Fruit fly (Drosophila melanogaster) whole organism, embryonic: Measurements from ENCODE around the gene CG8191.

Experiments
- Abd-B ChIP-seq: fragments of 200-800 bp; sonication (Bioruptor generic); optimal IDR thresholded peaks from 2 replicates; lab custom pipeline; 2018; ENCODE audit warnings: missing biosample characterization, mild to moderate bottlenecking, missing genetic modification characterization, moderate library complexity
- Asciz ChIP-seq: fragments of 200-800 bp; sonication (Bioruptor generic); optimal IDR thresholded peaks from 2 replicates; lab custom pipeline; 2017; ENCODE audit warnings: missing biosample characterization, mild to moderate bottlenecking, missing genetic modification characterization, missing genetic modification reagents
- Atf3 ChIP-seq: fragments of 200-800 bp; sonication (Bioruptor generic); optimal IDR thresholded peaks from 3 replicates; lab custom pipeline; 2016; ENCODE audit warnings: missing biosample characterization, missing genetic modification characterization
- CG11093 ChIP-seq: fragments of 200-800 bp; sonication (Bioruptor generic); IDR thresholded peaks from 3 replicates; pipeline ENCODE4 v1.3.6; 2022; ENCODE audit warnings: missing biosample characterization, missing genetic modification characterization
- CG11696 ChIP-seq: fragments of 200-800 bp; sonication (Bioruptor generic); IDR thresholded peaks from 2 replicates; pipeline ENCODE4 v1.3.6; 2022; ENCODE audit warnings: missing biosample characterization, missing genetic modification characterization
- CG12659 ChIP-seq: fragments of 200-800 bp; sonication (Bioruptor generic); optimal IDR thresholded peaks from 3 replicates; lab custom pipeline; 2017; ENCODE audit warnings: mild to moderate bottlenecking, missing biosample characterization, missing genetic modification reagents, missing genetic modification characterization
- CG12744 ChIP-seq: fragments of 200-800 bp; sonication (Bioruptor generic); optimal IDR thresholded peaks from 2 replicates; lab custom pipeline; 2016; ENCODE audit warnings: missing biosample characterization, missing genetic modification characterization
- CG13624 ChIP-seq: fragments of 200-800 bp; sonication (Bioruptor generic); optimal IDR thresholded peaks from 2 replicates; lab custom pipeline; 2016; ENCODE audit warnings: missing biosample characterization, missing genetic modification characterization
- CG14860 ChIP-seq: fragments of 200-800 bp; sonication (Bioruptor generic); IDR thresholded peaks from 3 replicates; pipeline ENCODE4 v1.3.6; 2022; ENCODE audit warnings: missing biosample characterization, missing genetic modification characterization; ENCODE audit not compliant: partially characterized antibody
- CG15479 ChIP-seq: fragments of 200-800 bp; sonication (Bioruptor generic); optimal IDR thresholded peaks from 3 replicates; lab custom pipeline; 2019; ENCODE audit warnings: missing biosample characterization, mild to moderate bottlenecking, missing genetic modification characterization, moderate library complexity
- CG15514 ChIP-seq: fragments of 200-800 bp; sonication (Bioruptor generic); optimal IDR thresholded peaks from 3 replicates; lab custom pipeline; 2017; ENCODE audit warnings: missing biosample characterization, missing genetic modification characterization, mild to moderate bottlenecking, moderate library complexity, missing genetic modification reagents
- CG17359 ChIP-seq: fragments of 200-800 bp; sonication (Bioruptor generic); optimal IDR thresholded peaks from 3 replicates; lab custom pipeline; 2018; ENCODE audit warnings: missing biosample characterization, mild to moderate bottlenecking, missing genetic modification characterization, moderate library complexity
- CG2129 ChIP-seq: fragments of 200-800 bp; sonication (Bioruptor generic); IDR thresholded peaks from 2 replicates; pipeline ENCODE4 v1.3.6; 2022; ENCODE audit warnings: missing biosample characterization, missing genetic modification characterization; ENCODE audit not compliant: partially characterized antibody
- CG3407 ChIP-seq: fragments of 200-800 bp; sonication (Bioruptor generic); optimal IDR thresholded peaks from 2 replicates; lab custom pipeline; 2018; ENCODE audit warnings: missing biosample characterization, mild to moderate bottlenecking, missing genetic modification characterization
- CG3995 ChIP-seq: fragments of 200-800 bp; sonication (Bioruptor generic); optimal IDR thresholded peaks from 3 replicates; lab custom pipeline; 2016; ENCODE audit warnings: missing biosample characterization, missing genetic modification characterization
- CG42726 ChIP-seq: fragments of 200-800 bp; sonication (Bioruptor generic); IDR thresholded peaks from 2 replicates; pipeline ENCODE4 v1.3.6; 2022; ENCODE audit warnings: missing biosample characterization, missing genetic modification characterization; ENCODE audit not compliant: partially characterized antibody
- CG6791 ChIP-seq: fragments of 200-800 bp; sonication (Bioruptor generic); IDR thresholded peaks from 3 replicates; pipeline ENCODE4 v1.3.6; 2022; ENCODE audit warnings: missing biosample characterization, missing genetic modification characterization; ENCODE audit not compliant: partially characterized antibody
- CG6854 ChIP-seq: fragments of 200-800 bp; sonication (Bioruptor generic); optimal IDR thresholded peaks from 3 replicates; lab custom pipeline; 2017; ENCODE audit warnings: missing biosample characterization, mild to moderate bottlenecking, missing genetic modification characterization
- CG7786 ChIP-seq: fragments of 200-800 bp; sonication (Bioruptor generic); optimal IDR thresholded peaks from 2 replicates; lab custom pipeline; 2016; ENCODE audit warnings: missing biosample characterization, missing genetic modification characterization
- CG9932 ChIP-seq: fragments of 200-800 bp; sonication (Bioruptor generic); IDR thresholded peaks from 2 replicates; pipeline ENCODE4 v1.3.6; 2022; ENCODE audit warnings: missing biosample characterization, missing genetic modification characterization
- Dek ChIP-seq: fragments of 200-800 bp; sonication (Bioruptor generic); optimal IDR thresholded peaks from 3 replicates; lab custom pipeline; 2019; ENCODE audit warnings: missing biosample characterization, mild to moderate bottlenecking, missing genetic modification characterization, moderate library complexity
- Dip2 ChIP-seq: fragments of 200-800 bp; sonication (Bioruptor generic); IDR thresholded peaks from 2 replicates; pipeline ENCODE4 v1.3.6; 2022; ENCODE audit warnings: missing biosample characterization, missing genetic modification characterization
- Dp ChIP-seq: fragments of 200-800 bp; sonication (Bioruptor generic); optimal IDR thresholded peaks from 2 replicates; lab custom pipeline; 2018; ENCODE audit warnings: missing biosample characterization, mild to moderate bottlenecking, missing genetic modification characterization, moderate library complexity
- Eip74EF ChIP-seq, 2 experiments: fragments of 200-800 bp in 1 of 2; fragments of >200 bp in 1 of 2; sonication (Bioruptor generic) in 1 of 2; optimal IDR thresholded peaks; 2 replicates each; lab custom pipeline; 2017 to 2019; ENCODE audit warnings: missing biosample characterization in 2 of 2, missing genetic modification characterization in 2 of 2, mild to moderate bottlenecking in 1 of 2, moderate library complexity in 1 of 2
- HHEX ChIP-seq: fragments of 200-800 bp; sonication (Bioruptor generic); optimal IDR thresholded peaks from 3 replicates; lab custom pipeline; 2017; ENCODE audit warnings: missing biosample characterization, mild to moderate bottlenecking, missing genetic modification characterization, missing genetic modification reagents
- Hmx ChIP-seq: fragments of 200-800 bp; sonication (Bioruptor generic); optimal IDR thresholded peaks from 2 replicates; lab custom pipeline; 2016; ENCODE audit warnings: missing biosample characterization, missing genetic modification characterization
- Mes4 ChIP-seq: fragments of 200-800 bp; sonication (Bioruptor generic); optimal IDR thresholded peaks from 2 replicates; lab custom pipeline; 2016; ENCODE audit warnings: missing biosample characterization, missing genetic modification characterization
- Mrtf ChIP-seq: fragments of 200-800 bp; sonication (Bioruptor generic); IDR thresholded peaks from 3 replicates; pipeline ENCODE4 v1.3.6; 2022; ENCODE audit warnings: missing biosample characterization, missing genetic modification characterization
- NC2β ChIP-seq: fragments of 200-800 bp; sonication (Bioruptor generic); optimal IDR thresholded peaks from 2 replicates; lab custom pipeline; 2016; ENCODE audit warnings: missing biosample characterization, missing genetic modification characterization
- Ssrp ChIP-seq: fragments of 200-800 bp; sonication (Bioruptor generic); optimal IDR thresholded peaks from 2 replicates; lab custom pipeline; 2018; ENCODE audit warnings: missing biosample characterization, mild to moderate bottlenecking, missing genetic modification characterization, moderate library complexity
- ab ChIP-seq: fragments of 200-800 bp; sonication (Bioruptor generic); optimal IDR thresholded peaks from 2 replicates; lab custom pipeline; 2016; ENCODE audit warnings: missing biosample characterization, missing genetic modification characterization
- ase ChIP-seq: fragments of 200-800 bp; sonication (Bioruptor generic); IDR thresholded peaks from 3 replicates; pipeline ENCODE4 v1.3.6; 2022; ENCODE audit warnings: missing biosample characterization, missing genetic modification characterization
- ash1 ChIP-seq: fragments of 200-800 bp; sonication (Bioruptor generic); optimal IDR thresholded peaks from 2 replicates; lab custom pipeline; 2018; ENCODE audit warnings: missing biosample characterization, mild to moderate bottlenecking, missing genetic modification characterization
- croc ChIP-seq: fragments of 200-800 bp; sonication (Bioruptor generic); conservative IDR thresholded peaks from 3 replicates; pipeline ENCODE4 v1.3.6; 2022; ENCODE audit warnings: missing biosample characterization, missing genetic modification characterization
- dimm ChIP-seq: fragments of 200-800 bp; sonication (Bioruptor generic); IDR thresholded peaks from 2 replicates; pipeline ENCODE4 v1.3.6; 2022; ENCODE audit warnings: missing biosample characterization, missing genetic modification characterization
- eve ChIP-seq, 2 experiments: fragments of >200 bp; optimal IDR thresholded peaks; 2 replicates each; lab custom pipeline; 2017; ENCODE audit warnings: missing biosample characterization in 2 of 2, missing genetic modification characterization in 2 of 2
- eyg ChIP-seq: fragments of 200-800 bp; sonication (Bioruptor generic); optimal IDR thresholded peaks from 3 replicates; lab custom pipeline; 2016; ENCODE audit warnings: missing biosample characterization, missing genetic modification characterization
- gce ChIP-seq: fragments of 200-800 bp; sonication (Bioruptor generic); IDR thresholded peaks from 3 replicates; pipeline ENCODE4 v1.3.6; 2022; ENCODE audit warnings: missing biosample characterization, missing genetic modification characterization
- gsb ChIP-seq: fragments of 200-800 bp; sonication (Bioruptor generic); IDR thresholded peaks from 2 replicates; pipeline ENCODE4 v1.3.6; 2022; ENCODE audit warnings: missing biosample characterization, missing genetic modification characterization
- ham ChIP-seq: fragments of 200-800 bp; sonication (Bioruptor generic); IDR thresholded peaks from 2 replicates; pipeline ENCODE4 v1.3.6; 2022; ENCODE audit warnings: missing biosample characterization, missing genetic modification characterization
- her ChIP-seq: fragments of 200-800 bp; sonication (Bioruptor generic); optimal IDR thresholded peaks from 2 replicates; lab custom pipeline; 2016; ENCODE audit warnings: missing biosample characterization, missing genetic modification characterization
- jing ChIP-seq: fragments of 200-800 bp; sonication (Bioruptor generic); optimal IDR thresholded peaks from 2 replicates; lab custom pipeline; 2018; ENCODE audit warnings: missing biosample characterization, mild to moderate bottlenecking, missing genetic modification characterization
- kni ChIP-seq: fragments of 200-800 bp; sonication (Bioruptor generic); optimal IDR thresholded peaks from 3 replicates; lab custom pipeline; 2017; ENCODE audit warnings: mild to moderate bottlenecking, missing biosample characterization, missing genetic modification reagents, missing genetic modification characterization
- lilli ChIP-seq: fragments of 200-800 bp; sonication (Bioruptor generic); optimal IDR thresholded peaks from 3 replicates; lab custom pipeline; 2016; ENCODE audit warnings: missing biosample characterization, missing genetic modification characterization
- oc ChIP-seq: fragments of 200-800 bp; sonication (Bioruptor generic); optimal IDR thresholded peaks from 2 replicates; lab custom pipeline; 2018; ENCODE audit warnings: missing biosample characterization, mild to moderate bottlenecking, missing genetic modification characterization, moderate library complexity
- otp ChIP-seq: fragments of 200-800 bp; sonication (Bioruptor generic); IDR thresholded peaks from 3 replicates; pipeline ENCODE4, ENCODE4 v1.3.6; 2022; ENCODE audit warnings: missing biosample characterization, missing genetic modification characterization
- tgo ChIP-seq: fragments of 200-800 bp; sonication (Bioruptor generic); IDR thresholded peaks from 3 replicates; pipeline ENCODE4 v1.3.6; 2022; ENCODE audit warnings: missing biosample characterization, missing genetic modification characterization
- trh ChIP-seq: fragments of 200-800 bp; sonication (Bioruptor generic); optimal IDR thresholded peaks from 2 replicates; lab custom pipeline; 2016; ENCODE audit warnings: missing biosample characterization, missing genetic modification characterization
- twi ChIP-seq: fragments of 200-800 bp; optimal IDR thresholded peaks from 2 replicates; lab custom pipeline; 2019; ENCODE audit warnings: missing biosample characterization, mild to moderate bottlenecking, missing genetic modification characterization, moderate library complexity
- tx ChIP-seq: fragments of 200-800 bp; sonication (Bioruptor generic); optimal IDR thresholded peaks from 2 replicates; lab custom pipeline; 2016; ENCODE audit warnings: missing biosample characterization, missing genetic modification characterization

CG8191 gene

dm6 chrX:15738890-15739550 is 7.0 kb downstream of the CG8191 start, which contains the start of the genes CG11679 and CG8206 (continued):
- TF ChIP-seq CG6791 (GFP tag; lab: Robert Waterston, UW), result no peak
- TF ChIP-seq dimm (GFP tag; lab: Robert Waterston, UW), result no peak
- TF ChIP-seq CG9932 (GFP tag; lab: Robert Waterston, UW), result peak; percentile 61
- TF ChIP-seq gce, result no peak
- TF ChIP-seq Dip2 (GFP tag; lab: Robert Waterston, UW), result no peak
- no peak for TF ChIP-seq CG2129 (GFP tag; lab: Robert Waterston, UW)
- TF ChIP-seq Eip74EF (GFP tag; optimal IDR thresholded peaks at IDR 0.05; lab: Kevin White, UChicago), result no peak
- TF ChIP-seq CG6854 (GFP tag; lab: Kevin White, UChicago), result no peak
- peak; percentile 47 for TF ChIP-seq CG15479
- TF ChIP-seq Ssrp, result no peak
- TF ChIP-seq CG3995 (GFP tag; lab: Kevin White, UChicago), result peak; percentile 86
- no peak for TF ChIP-seq CG3407
- no peak for TF ChIP-seq otp (GFP tag; lab: Robert Waterston, UW)
- no peak for TF ChIP-seq CG14860 (GFP tag; lab: Robert Waterston, UW)
- no peak for TF ChIP-seq HHEX (GFP tag; lab: Kevin White, UChicago)
- peak; percentile 45; the same call in 1 of the 3 replicates for TF ChIP-seq tgo
- peak; percentile 11 for TF ChIP-seq twi (tag; lab: Kevin White, UChicago)
- no peak for TF ChIP-seq croc
- TF ChIP-seq CG11696 (GFP tag; lab: Robert Waterston, UW), result no peak
- no peak for TF ChIP-seq ash1
- TF ChIP-seq CG12659, result peak; percentile 2
- peak; percentile 28; the same call in 1 of the 3 replicates for TF ChIP-seq CG11093
- peak; percentile 14 for TF ChIP-seq her (GFP tag; lab: Kevin White, UChicago)
- TF ChIP-seq eve (GFP tag; optimal IDR thresholded peaks at IDR 0.05; lab: Kevin White, UChicago), result no peak
- no peak for TF ChIP-seq trh (GFP tag; lab: Kevin White, UChicago)
- no peak for TF ChIP-seq Mrtf
- TF ChIP-seq NC2β (GFP tag; lab: Kevin White, UChicago), result no peak
- peak; percentile 43 for TF ChIP-seq CG13624 (GFP tag; lab: Kevin White, UChicago)
- no peak for TF ChIP-seq jing
- no peak for TF ChIP-seq Mes4 (GFP tag; lab: Kevin White, UChicago)
- no peak for TF ChIP-seq Atf3 (GFP tag; lab: Kevin White, UChicago)
- no peak for TF ChIP-seq CG12744 (GFP tag; lab: Kevin White, UChicago)
- no peak for TF ChIP-seq ab (GFP tag; lab: Kevin White, UChicago)
- TF ChIP-seq Hmx, result no peak
- TF ChIP-seq CG17359 (tag; lab: Kevin White, UChicago), result no peak
- TF ChIP-seq eyg, result no peak
- TF ChIP-seq CG7786 (GFP tag; lab: Kevin White, UChicago), result peak; percentile 54
- TF ChIP-seq tx (GFP tag; lab: Kevin White, UChicago), result peak; percentile 41
- TF ChIP-seq Dp (GFP tag; lab: Kevin White, UChicago), result peak; percentile 13
- TF ChIP-seq CG15514 (GFP tag; lab: Kevin White, UChicago), result peak; percentile 90
- no peak for TF ChIP-seq CG42726 (GFP tag; lab: Robert Waterston, UW)
- no peak for TF ChIP-seq Dek
- no peak for TF ChIP-seq oc (tag; lab: Kevin White, UChicago)
- TF ChIP-seq Abd-B (GFP tag; lab: Kevin White, UChicago), result peak; percentile 37
- peak; percentile 87 for TF ChIP-seq kni (GFP tag; lab: Kevin White, UChicago)
- TF ChIP-seq Asciz (GFP tag; lab: Kevin White, UChicago), result no peak
- no peak for TF ChIP-seq gsb (GFP tag; lab: Robert Waterston, UW)
- TF ChIP-seq ham (GFP tag; lab: Robert Waterston, UW), result no peak
- no peak for TF ChIP-seq ase (GFP tag; lab: Robert Waterston, UW)
- peak; percentile 60 for TF ChIP-seq lilli (GFP tag; lab: Kevin White, UChicago)
